Fruit fly (Drosophila melanogaster) whole organism, embryonic: ENCODE data around the gene Abca3.

Source experiments
- C15 ChIP-seq: fragments of 200-800 bp; sonication (Bioruptor generic); IDR thresholded peaks from 3 replicates; pipeline ENCODE4 v1.3.6; 2022; ENCODE audit warnings: missing biosample characterization, missing genetic modification characterization
- CG10462 ChIP-seq: fragments of 200-800 bp; sonication (Bioruptor generic); optimal IDR thresholded peaks from 2 replicates; lab custom pipeline; 2016; ENCODE audit warnings: missing biosample characterization, missing genetic modification characterization
- CG13296 ChIP-seq: fragments of 200-800 bp; sonication (Bioruptor generic); optimal IDR thresholded peaks from 3 replicates; lab custom pipeline; 2018; ENCODE audit warnings: missing biosample characterization, mild to moderate bottlenecking, missing genetic modification characterization
- CG30403 ChIP-seq: fragments of 200-800 bp; sonication (Bioruptor generic); optimal IDR thresholded peaks from 3 replicates; lab custom pipeline; 2016; ENCODE audit warnings: missing biosample characterization, missing genetic modification characterization
- CG33213 ChIP-seq: fragments of 200-800 bp; sonication (Bioruptor generic); optimal IDR thresholded peaks from 3 replicates; lab custom pipeline; 2016; ENCODE audit warnings: missing biosample characterization, missing genetic modification characterization
- CG3407 ChIP-seq: fragments of 200-800 bp; sonication (Bioruptor generic); optimal IDR thresholded peaks from 2 replicates; lab custom pipeline; 2018; ENCODE audit warnings: missing biosample characterization, mild to moderate bottlenecking, missing genetic modification characterization
- CG34376 ChIP-seq: fragments of 200-800 bp; sonication (Bioruptor generic); optimal IDR thresholded peaks from 2 replicates; lab custom pipeline; 2018; ENCODE audit warnings: missing biosample characterization, mild to moderate bottlenecking, missing genetic modification characterization
- CG3838 ChIP-seq: fragments of 200-800 bp; sonication (Bioruptor generic); optimal IDR thresholded peaks from 3 replicates; lab custom pipeline; 2016; ENCODE audit warnings: missing biosample characterization, missing genetic modification characterization
- CG42726 ChIP-seq: fragments of 200-800 bp; sonication (Bioruptor generic); IDR thresholded peaks from 2 replicates; pipeline ENCODE4 v1.3.6; 2022; ENCODE audit warnings: missing biosample characterization, missing genetic modification characterization; ENCODE audit not compliant: partially characterized antibody
- CG4360 ChIP-seq: fragments of 200-800 bp; sonication (Bioruptor generic); IDR thresholded peaks from 2 replicates; pipeline ENCODE4 v1.3.6; 2022; ENCODE audit warnings: missing biosample characterization, missing genetic modification characterization
- CG6791 ChIP-seq: fragments of 200-800 bp; sonication (Bioruptor generic); IDR thresholded peaks from 3 replicates; pipeline ENCODE4 v1.3.6; 2022; ENCODE audit warnings: missing biosample characterization, missing genetic modification characterization; ENCODE audit not compliant: partially characterized antibody
- CG6854 ChIP-seq: fragments of 200-800 bp; sonication (Bioruptor generic); optimal IDR thresholded peaks from 3 replicates; lab custom pipeline; 2017; ENCODE audit warnings: missing biosample characterization, mild to moderate bottlenecking, missing genetic modification characterization
- CG7745 ChIP-seq: fragments of 200-800 bp; sonication (Bioruptor generic); optimal IDR thresholded peaks from 2 replicates; lab custom pipeline; 2018; ENCODE audit warnings: missing biosample characterization, mild to moderate bottlenecking, missing genetic modification characterization, moderate library complexity
- CG7786 ChIP-seq: fragments of 200-800 bp; sonication (Bioruptor generic); optimal IDR thresholded peaks from 2 replicates; lab custom pipeline; 2016; ENCODE audit warnings: missing biosample characterization, missing genetic modification characterization
- CG7839 ChIP-seq: fragments of 200-800 bp; sonication (Bioruptor generic); optimal IDR thresholded peaks from 3 replicates; lab custom pipeline; 2018; ENCODE audit warnings: missing biosample characterization, mild to moderate bottlenecking, missing genetic modification characterization, moderate library complexity
- CG9215 ChIP-seq: fragments of 200-800 bp; sonication (Bioruptor generic); IDR thresholded peaks from 2 replicates; pipeline ENCODE4 v1.3.6; 2022; ENCODE audit warnings: missing biosample characterization, missing genetic modification characterization
- CG9876 ChIP-seq: fragments of 200-800 bp; sonication (Bioruptor generic); optimal IDR thresholded peaks from 2 replicates; lab custom pipeline; 2016; ENCODE audit warnings: missing biosample characterization, missing genetic modification characterization
- Dad ChIP-seq: fragments of 200-800 bp; sonication (Bioruptor generic); optimal IDR thresholded peaks from 3 replicates; lab custom pipeline; 2016; ENCODE audit warnings: missing biosample characterization, missing genetic modification characterization
- Dref ChIP-seq: fragments of 200-800 bp; sonication (Bioruptor generic); IDR thresholded peaks from 2 replicates; pipeline ENCODE4 v1.3.6; 2022; ENCODE audit warnings: missing biosample characterization, missing genetic modification characterization
- Gug ChIP-seq: fragments of 200-800 bp; sonication (Bioruptor generic); IDR thresholded peaks from 4 replicates; pipeline ENCODE4 v1.3.6; 2022; ENCODE audit warnings: missing biosample characterization, missing genetic modification characterization
- H15 ChIP-seq: fragments of 200-800 bp; sonication (Bioruptor generic); IDR thresholded peaks from 3 replicates; pipeline ENCODE4 v1.3.6; 2022; ENCODE audit warnings: missing biosample characterization, missing genetic modification characterization
- HmgZ ChIP-seq: fragments of 200-800 bp; sonication (Bioruptor generic); optimal IDR thresholded peaks from 2 replicates; lab custom pipeline; 2018; ENCODE audit warnings: missing biosample characterization, mild to moderate bottlenecking, missing genetic modification characterization
- Lhr ChIP-seq: fragments of 200-800 bp; sonication (Bioruptor generic); optimal IDR thresholded peaks from 3 replicates; lab custom pipeline; 2017; ENCODE audit warnings: mild to moderate bottlenecking, missing biosample characterization, missing genetic modification reagents, missing genetic modification characterization
- MBD-R2 ChIP-seq: fragments of 200-800 bp; sonication (Bioruptor generic); IDR thresholded peaks from 2 replicates; pipeline ENCODE4 v1.3.6; 2022; ENCODE audit warnings: missing biosample characterization, missing genetic modification characterization
- Med ChIP-seq: fragments of 200-800 bp; sonication (Bioruptor generic); peaks from one replicate; lab custom pipeline; 2016; ENCODE audit warnings: missing biosample characterization, missing genetic modification characterization, mild to moderate bottlenecking, inconsistent platforms, moderate library complexity
- Ptx1 ChIP-seq: fragments of 200-800 bp; sonication (Bioruptor generic); IDR thresholded peaks from 2 replicates; pipeline ENCODE4 v1.3.6; 2022; ENCODE audit warnings: missing biosample characterization, missing genetic modification characterization
- Sox102F ChIP-seq: fragments of 200-800 bp; sonication (Bioruptor generic); optimal IDR thresholded peaks from 2 replicates; lab custom pipeline; 2018; ENCODE audit warnings: missing biosample characterization, mild to moderate bottlenecking, missing genetic modification characterization, moderate library complexity
- Xrp1 ChIP-seq: fragments of 200-800 bp; sonication (Bioruptor generic); IDR thresholded peaks from 2 replicates; pipeline ENCODE4 v1.3.6; 2022; ENCODE audit warnings: missing biosample characterization, missing genetic modification characterization
- ap ChIP-seq: fragments of 200-800 bp; sonication (Bioruptor generic); IDR thresholded peaks from 2 replicates; pipeline ENCODE4 v1.3.6; 2022; ENCODE audit warnings: missing biosample characterization, missing genetic modification characterization
- ase ChIP-seq: fragments of 200-800 bp; sonication (Bioruptor generic); IDR thresholded peaks from 3 replicates; pipeline ENCODE4 v1.3.6; 2022; ENCODE audit warnings: missing biosample characterization, missing genetic modification characterization
- btn ChIP-seq: fragments of 200-800 bp; sonication (Bioruptor generic); optimal IDR thresholded peaks from 2 replicates; lab custom pipeline; 2016; ENCODE audit warnings: missing biosample characterization, missing genetic modification characterization
- caup ChIP-seq: fragments of 200-800 bp; sonication (Bioruptor generic); optimal IDR thresholded peaks from 3 replicates; lab custom pipeline; 2017; ENCODE audit warnings: missing biosample characterization, mild to moderate bottlenecking, missing genetic modification characterization, moderate library complexity; ENCODE audit not compliant: severe bottlenecking
- cg ChIP-seq: fragments of 200-800 bp; sonication (Bioruptor generic); optimal IDR thresholded peaks from 3 replicates; lab custom pipeline; 2019; ENCODE audit warnings: missing biosample characterization, mild to moderate bottlenecking, missing genetic modification characterization, moderate library complexity
- cwo ChIP-seq: fragments of 200-800 bp; sonication (Bioruptor generic); optimal IDR thresholded peaks from 3 replicates; lab custom pipeline; 2017; ENCODE audit warnings: missing biosample characterization, missing genetic modification characterization, mild to moderate bottlenecking, moderate library complexity, missing genetic modification reagents
- dm ChIP-seq: fragments of 200-800 bp; sonication (Bioruptor generic); optimal IDR thresholded peaks from 3 replicates; lab custom pipeline; 2016; ENCODE audit warnings: missing biosample characterization, missing genetic modification characterization
- ems ChIP-seq: fragments of 200-800 bp; sonication (Bioruptor generic); optimal IDR thresholded peaks from 3 replicates; lab custom pipeline; 2016; ENCODE audit warnings: missing biosample characterization, missing genetic modification characterization
- grn ChIP-seq: fragments of 200-800 bp; sonication (Bioruptor generic); optimal IDR thresholded peaks from 3 replicates; lab custom pipeline; 2017; ENCODE audit warnings: missing biosample characterization, missing genetic modification characterization
- gt ChIP-seq: fragments of 200-800 bp; sonication (Bioruptor generic); IDR thresholded peaks from 2 replicates; pipeline ENCODE4 v1.3.6; 2022; ENCODE audit warnings: missing biosample characterization, missing genetic modification characterization
- h ChIP-seq: fragments of >200 bp; optimal IDR thresholded peaks from 2 replicates; lab custom pipeline; 2017
- insv ChIP-seq, 2 experiments: fragments of 200-800 bp; sonication (Bioruptor generic); optimal IDR thresholded peaks; 3 replicates each; lab custom pipeline; 2016 to 2018; ENCODE audit warnings: missing biosample characterization in 2 of 2, missing genetic modification characterization in 2 of 2
- kni ChIP-seq: fragments of 200-800 bp; sonication (Bioruptor generic); optimal IDR thresholded peaks from 3 replicates; lab custom pipeline; 2017; ENCODE audit warnings: mild to moderate bottlenecking, missing biosample characterization, missing genetic modification reagents, missing genetic modification characterization
- lmd ChIP-seq: fragments of 200-800 bp; sonication (Bioruptor generic); IDR thresholded peaks from 2 replicates; pipeline ENCODE4 v1.3.6; 2022; ENCODE audit warnings: missing biosample characterization, missing genetic modification characterization
- oc ChIP-seq: fragments of 200-800 bp; sonication (Bioruptor generic); optimal IDR thresholded peaks from 2 replicates; lab custom pipeline; 2018; ENCODE audit warnings: missing biosample characterization, mild to moderate bottlenecking, missing genetic modification characterization, moderate library complexity
- prd ChIP-seq, 3 experiments: fragments of >200 bp in 2 of 3; fragments of 200-800 bp in 1 of 3; sonication (Bioruptor generic) in 1 of 3; optimal IDR thresholded peaks in 2 of 3; IDR thresholded peaks in 1 of 3; 2 replicates in 2 of 3; 3 replicates in 1 of 3; pipeline versions ENCODE4 v1.3.6 to Lab custom; 2017 to 2022; ENCODE audit warnings: missing biosample characterization in 1 of 3, missing genetic modification characterization in 1 of 3
- repo ChIP-seq: fragments of 200-800 bp; sonication (Bioruptor generic); optimal IDR thresholded peaks from 2 replicates; lab custom pipeline; 2016; ENCODE audit warnings: missing biosample characterization, missing genetic modification characterization
- sim ChIP-seq: fragments of 200-800 bp; sonication (Bioruptor generic); IDR thresholded peaks from 2 replicates; pipeline ENCODE4 v1.3.6; 2022; ENCODE audit warnings: missing biosample characterization, missing genetic modification characterization
- slp2 ChIP-seq: fragments of 200-800 bp; sonication (Bioruptor generic); optimal IDR thresholded peaks from 2 replicates; lab custom pipeline; 2016; ENCODE audit warnings: missing biosample characterization, missing genetic modification characterization
- sna ChIP-seq: fragments of 200-800 bp; sonication (Bioruptor generic); IDR thresholded peaks from 2 replicates; pipeline ENCODE4 v1.3.6; 2022; ENCODE audit warnings: missing biosample characterization, missing genetic modification characterization; ENCODE audit not compliant: partially characterized antibody
- trem ChIP-seq: fragments of 200-800 bp; optimal IDR thresholded peaks from 3 replicates; lab custom pipeline; 2019; ENCODE audit warnings: missing biosample characterization, mild to moderate bottlenecking, missing genetic modification characterization, moderate library complexity
- z ChIP-seq: fragments of 200-800 bp; sonication (Bioruptor generic); IDR thresholded peaks from 3 replicates; pipeline ENCODE4 v1.3.6; 2022; ENCODE audit warnings: missing biosample characterization, missing genetic modification characterization
- zfh1 ChIP-seq: fragments of 200-800 bp; sonication (Bioruptor generic); IDR thresholded peaks from 3 replicates; pipeline ENCODE4 v1.3.6; 2022; ENCODE audit warnings: missing biosample characterization, missing genetic modification characterization

The Abca3 gene

DNA sequence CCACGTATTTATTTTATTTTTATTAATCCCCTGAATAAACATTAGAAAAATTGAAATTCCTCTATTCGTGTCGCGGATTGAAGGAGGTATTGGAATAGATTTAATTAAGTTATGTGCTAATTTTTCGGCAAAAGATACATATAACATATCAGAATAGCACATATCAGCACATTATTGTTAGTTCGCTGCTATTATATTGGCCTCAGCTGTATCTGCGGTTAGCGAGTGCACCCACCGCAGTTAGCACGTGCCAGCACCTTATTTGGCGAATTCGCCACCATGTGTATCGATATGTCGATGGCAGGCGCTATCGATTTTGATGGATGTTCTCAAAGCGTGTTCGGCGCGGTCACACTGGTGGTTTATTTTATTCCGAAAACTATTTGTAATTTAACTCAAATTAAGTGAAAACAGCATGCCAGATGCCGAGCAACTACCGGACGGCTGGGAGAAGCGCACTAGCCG, 38.6 kb upstream of the Abca3 start, which contains the start of gene dod (continued):
- TF ChIP-seq ase (GFP tag; lab: Robert Waterston, UW) (no peak), insv (GFP tag; optimal IDR thresholded peaks at IDR 0.05; lab: Kevin White, UChicago) (peak in 1 of 2 experiments; percentile 19), CG9215 (GFP tag; lab: Robert Waterston, UW) (peak; percentile 30; the same call in 1 of the 2 replicates), CG7839 (tag; lab: Kevin White, UChicago) (no peak), cwo (peak; percentile 26), trem (tag; lab: Kevin White, UChicago) (peak; percentile 57), caup (GFP tag; lab: Kevin White, UChicago) (peak; percentile 24), CG6854 (peak; percentile 33), H15 (GFP tag; lab: Robert Waterston, UW) (no peak), Ptx1 (peak; percentile 61), CG3407 (no peak), dm (GFP tag; lab: Kevin White, UChicago) (peak; percentile 80), CG3838 (GFP tag; lab: Kevin White, UChicago) (no peak), CG7745 (no peak), kni (GFP tag; lab: Kevin White, UChicago) (no peak), Xrp1 (GFP tag; lab: Robert Waterston, UW) (peak; percentile 44), Gug (GFP tag; lab: Robert Waterston, UW) (peak; percentile 37; the same call in 1 of the 4 replicates), CG6791 (peak; percentile 79), zfh1 (peak; percentile 59; the same call in 2 of the 3 replicates), CG34376 (GFP tag; lab: Kevin White, UChicago) (peak; percentile 54), ems (GFP tag; lab: Kevin White, UChicago) (peak; percentile 44), prd (optimal IDR thresholded peaks at IDR 0.05; lab: Kevin White, UChicago) (no peak), prd (GFP tag; IDR thresholded peaks at IDR 0.05; lab: Robert Waterston, UW) (peak; percentile 59; the same call in 2 of the 3 replicates), lmd (GFP tag; lab: Robert Waterston, UW) (peak; percentile 47; the same call in 1 of the 2 replicates), h (lab: Kevin White, UChicago) (no peak), Dad (GFP tag; lab: Kevin White, UChicago) (peak; percentile 55), CG13296 (GFP tag; lab: Kevin White, UChicago) (peak; percentile 24), repo (GFP tag; lab: Kevin White, UChicago) (no peak), grn (GFP tag; lab: Kevin White, UChicago) (no peak), CG33213 (GFP tag; lab: Kevin White, UChicago) (peak; percentile 73), sna (GFP tag; lab: Robert Waterston, UW) (peak; percentile 68), z (GFP tag; lab: Robert Waterston, UW) (no peak), CG42726 (GFP tag; lab: Robert Waterston, UW) (peak; percentile 83; the same call in 1 of the 2 replicates), Lhr (peak; percentile 74), C15 (GFP tag; lab: Robert Waterston, UW) (no peak), MBD-R2 (GFP tag; lab: Robert Waterston, UW) (peak; percentile 98), cg (GFP tag; lab: Kevin White, UChicago) (no peak), gt (GFP tag; lab: Robert Waterston, UW) (no peak), CG7786 (peak; percentile 50), sim (GFP tag; lab: Robert Waterston, UW) (peak; percentile 30; the same call in 1 of the 2 replicates), Dref (GFP tag; lab: Robert Waterston, UW) (peak; percentile 97), Sox102F (GFP tag; lab: Kevin White, UChicago) (no peak), CG4360 (no peak), HmgZ (tag; lab: Kevin White, UChicago) (peak; percentile 62), CG30403 (peak; percentile 51), ap (no peak), btn (GFP tag; lab: Kevin White, UChicago) (no peak), CG9876 (GFP tag; lab: Kevin White, UChicago) (peak; percentile 22), CG10462 (no peak), slp2 (GFP tag; lab: Kevin White, UChicago) (no peak), oc (tag; lab: Kevin White, UChicago) (no peak), Med (GFP tag; lab: Kevin White, UChicago) (peak; percentile 88)
